Worm (Caenorhabditis elegans) whole organism, L3 larva: ENCODE results near the gene ifo-1.
"Not testable (repeated sequence)": the region's sequence is repeated elsewhere in the genome, so short reads cannot be mapped to it uniquely, and the experiment has no call there.

ENCODE experiments used
- ZK546.5 ChIP-seq: sonication (generic microtip); optimal IDR thresholded peaks from 2 replicates; lab custom pipeline; 2017; ENCODE audit warnings: missing biosample characterization, missing genetic modification characterization
- aly-2 ChIP-seq: fragments of 150-350 bp; optimal IDR thresholded peaks from 2 replicates; lab custom pipeline; 2014; ENCODE audit warnings: missing biosample characterization, missing genetic modification characterization
- ama-1 ChIP-seq: fragments of 150-350 bp; optimal IDR thresholded peaks from 2 replicates; lab custom pipeline; 2018
- ceh-28 ChIP-seq: fragments of 150-350 bp; optimal IDR thresholded peaks from 2 replicates; lab custom pipeline; 2014; ENCODE audit warnings: missing biosample characterization, missing genetic modification reagents, missing genetic modification characterization
- ceh-9 ChIP-seq: sonication (generic microtip); optimal IDR thresholded peaks from 2 replicates; lab custom pipeline; 2018; ENCODE audit warnings: missing biosample characterization, missing genetic modification characterization
- egl-5 ChIP-seq: fragments of 150-350 bp; optimal IDR thresholded peaks from 2 replicates; lab custom pipeline; 2017; ENCODE audit warnings: missing biosample characterization, missing genetic modification reagents, missing genetic modification characterization, inconsistent platforms
- elt-1 ChIP-seq: fragments of 150-350 bp; optimal IDR thresholded peaks from 2 replicates; lab custom pipeline; 2014; ENCODE audit warnings: missing biosample characterization, missing genetic modification characterization
- elt-2 ChIP-seq: sonication (generic microtip); optimal IDR thresholded peaks from 2 replicates; lab custom pipeline; 2016; ENCODE audit warnings: missing genetic modification reagents, mild to moderate bottlenecking, missing genetic modification characterization, missing compliant biosample characterization
- fkh-2 ChIP-seq: fragments of 150-350 bp; optimal IDR thresholded peaks from 2 replicates; lab custom pipeline; 2014; ENCODE audit warnings: missing biosample characterization, missing genetic modification reagents, missing genetic modification characterization
- hmg-11 ChIP-seq: sonication (generic microtip); optimal IDR thresholded peaks from 2 replicates; lab custom pipeline; 2016; ENCODE audit warnings: missing genetic modification characterization, missing compliant biosample characterization
- jun-1 ChIP-seq: fragments of 150-350 bp; optimal IDR thresholded peaks from 2 replicates; lab custom pipeline; 2014; ENCODE audit warnings: missing biosample characterization, missing genetic modification reagents, missing genetic modification characterization
- lin-15B ChIP-seq: fragments of 150-350 bp; optimal IDR thresholded peaks from 2 replicates; lab custom pipeline; 2014; ENCODE audit warnings: missing biosample characterization, missing genetic modification characterization
- lin-39 ChIP-seq: fragments of 150-350 bp; optimal IDR thresholded peaks from 2 replicates; lab custom pipeline; 2018; ENCODE audit warnings: missing biosample characterization, missing genetic modification reagents, missing genetic modification characterization
- mdl-1 ChIP-seq: fragments of 150-350 bp; optimal IDR thresholded peaks from 2 replicates; lab custom pipeline; 2014; ENCODE audit warnings: missing biosample characterization, missing genetic modification characterization
- mml-1 ChIP-seq: fragments of 150-350 bp; sonication (generic microtip); optimal IDR thresholded peaks from 3 replicates; lab custom pipeline; 2014; ENCODE audit warnings: missing biosample characterization, missing genetic modification characterization
- nfya-1 ChIP-seq: sonication (generic microtip); optimal IDR thresholded peaks from 2 replicates; lab custom pipeline; 2017; ENCODE audit warnings: missing genetic modification characterization, mild to moderate bottlenecking, missing compliant biosample characterization, antibody characterized with exemption, moderate library complexity; ENCODE audit not compliant: insufficient read depth
- nhr-23 ChIP-seq: fragments of 150-350 bp; optimal IDR thresholded peaks from 2 replicates; lab custom pipeline; 2014; ENCODE audit warnings: missing biosample characterization, missing genetic modification reagents, missing genetic modification characterization
- nhr-25 ChIP-seq: sonication (generic microtip); optimal IDR thresholded peaks from 2 replicates; lab custom pipeline; 2017; ENCODE audit warnings: missing biosample characterization, missing genetic modification characterization
- nhr-43 ChIP-seq: sonication (generic microtip); optimal IDR thresholded peaks from 2 replicates; lab custom pipeline; 2016; ENCODE audit warnings: mild to moderate bottlenecking, missing genetic modification characterization, missing compliant biosample characterization; ENCODE audit not compliant: poor library complexity, severe bottlenecking
- nhr-77 ChIP-seq: fragments of 150-350 bp; optimal IDR thresholded peaks from 2 replicates; lab custom pipeline; 2014; ENCODE audit warnings: missing biosample characterization, missing genetic modification characterization
- pha-4 ChIP-seq: fragments of 150-350 bp; optimal IDR thresholded peaks from 2 replicates; lab custom pipeline; 2014; ENCODE audit warnings: missing biosample characterization, missing genetic modification reagents, missing genetic modification characterization
- pqm-1 ChIP-seq: fragments of 150-350 bp; optimal IDR thresholded peaks from 2 replicates; lab custom pipeline; 2017; ENCODE audit warnings: missing biosample characterization, missing genetic modification characterization, inconsistent platforms
- sea-2 ChIP-seq: fragments of 150-350 bp; sonication (generic microtip); optimal IDR thresholded peaks from 4 replicates; lab custom pipeline; 2014; ENCODE audit warnings: missing biosample characterization, missing genetic modification reagents, missing genetic modification characterization
- skn-1 ChIP-seq: fragments of 150-350 bp; optimal IDR thresholded peaks from 2 replicates; lab custom pipeline; 2014; ENCODE audit warnings: missing biosample characterization, missing genetic modification characterization
- snpc-4 ChIP-seq: fragments of 150-350 bp; optimal IDR thresholded peaks from 2 replicates; lab custom pipeline; 2014; ENCODE audit warnings: missing biosample characterization, missing genetic modification characterization
- tbx-2 ChIP-seq: sonication (generic microtip); optimal IDR thresholded peaks from 2 replicates; lab custom pipeline; 2016; ENCODE audit warnings: mild to moderate bottlenecking, missing genetic modification characterization, missing compliant biosample characterization
- unc-39 ChIP-seq: sonication (generic microtip); optimal IDR thresholded peaks from 4 replicates; lab custom pipeline; 2017; ENCODE audit warnings: missing biosample characterization, missing genetic modification characterization
- zag-1 ChIP-seq: fragments of 150-350 bp; optimal IDR thresholded peaks from 2 replicates; lab custom pipeline; 2014; ENCODE audit warnings: missing biosample characterization, missing genetic modification characterization
- ztf-11 ChIP-seq: fragments of 150-350 bp; optimal IDR thresholded peaks from 2 replicates; lab custom pipeline; 2014; ENCODE audit warnings: missing biosample characterization, missing genetic modification characterization
- ztf-4 ChIP-seq: fragments of 150-350 bp; optimal IDR thresholded peaks from 2 replicates; lab custom pipeline; 2014; ENCODE audit warnings: missing biosample characterization, missing genetic modification characterization

Gene ifo-1

ce11 chrIV:7326613-7327149 lies at the start of gene ifo-1:
TSS of gene ifo-1 (minus strand) at chrIV:7326663.
- TF ChIP-seq elt-1 = no peak
- TF ChIP-seq pqm-1 (tag; lab: Kevin White, UChicago) = peak; percentile 92
- peak; percentile 39 for TF ChIP-seq jun-1 (tag; lab: Kevin White, UChicago)
- peak; percentile 95 for TF ChIP-seq elt-2 (tag; lab: Kevin White, UChicago)
- TF ChIP-seq skn-1 (tag; lab: Kevin White, UChicago) = no peak

ce11 chrIV:7374847-7375246 lies 48.4 kb upstream of the ifo-1 start, which contains the start of gene T12B3.3:
TSS of gene T12B3.3 (plus strand) at chrIV:7375147.
- not testable (repeated sequence) for TF ChIP-seq mdl-1 (tag; lab: Kevin White, UChicago); mml-1; fkh-2 (tag; lab: Kevin White, UChicago)

ce11 chrIV:7365011-7365410 lies 38.5 kb upstream of the ifo-1 start, which contains the start of gene Y40C5A.4:
TSS of gene Y40C5A.4 (minus strand) at chrIV:7365111.
- not testable (repeated sequence) for TF ChIP-seq ceh-28; nhr-25; hmg-11 (tag; lab: Kevin White, UChicago)
- TF ChIP-seq, all 47 proteins: peak for 0; not testable (repeated sequence) for 47

ce11 chrIV:7346751-7347150 lies 20.3 kb upstream of the ifo-1 start, which contains the start of gene daf-42:
TSS of gene daf-42 (minus strand) at chrIV:7346851.
- no peak for TF ChIP-seq nhr-77 (tag; lab: Kevin White, UChicago)
- no peak for TF ChIP-seq ama-1
- TF ChIP-seq mdl-1 (tag; lab: Kevin White, UChicago) = no peak
- no peak for TF ChIP-seq sea-2 (GFP tag; lab: Kevin White, UChicago)
- no peak for TF ChIP-seq ztf-4
- no peak for TF ChIP-seq lin-39
- TF ChIP-seq elt-1 = no peak
- TF ChIP-seq nhr-43 (tag; lab: Kevin White, UChicago) = no peak
- no peak for TF ChIP-seq ceh-28
- TF ChIP-seq skn-1 (tag; lab: Kevin White, UChicago) = no peak
- no peak for TF ChIP-seq tbx-2 (tag; lab: Kevin White, UChicago)
- no peak for TF ChIP-seq lin-15B (tag; lab: Kevin White, UChicago)
- TF ChIP-seq fkh-2 (tag; lab: Kevin White, UChicago) = no peak
- TF ChIP-seq hmg-11 (tag; lab: Kevin White, UChicago) = no peak
- no peak for TF ChIP-seq pha-4 (tag; lab: Kevin White, UChicago)
- no peak for TF ChIP-seq elt-2 (tag; lab: Kevin White, UChicago)
- TF ChIP-seq, all 47 proteins: peak for 0

- TF ChIP-seq elt-2 (tag; lab: Kevin White, UChicago) (peak; percentile 25), nhr-43 (tag; lab: Kevin White, UChicago) (peak; percentile 31), mdl-1 (tag; lab: Kevin White, UChicago) (no peak), nhr-23 (tag; lab: Kevin White, UChicago) (no peak)
These were observed 17.6 kb upstream of the ifo-1 start for ce11 chrIV:7344020-7344419.

ce11 chrIV:7342144-7342543 lies 15.7 kb upstream of the ifo-1 start:
- no peak for TF ChIP-seq unc-39 (tag; lab: Kevin White, UChicago)
- TF ChIP-seq ZK546.5 = no peak
- no peak for TF ChIP-seq nhr-23 (tag; lab: Kevin White, UChicago)
- TF ChIP-seq lin-39 = no peak
- TF ChIP-seq nhr-43 (tag; lab: Kevin White, UChicago) = no peak
- no peak for TF ChIP-seq egl-5
- TF ChIP-seq mml-1 = no peak
- no peak for TF ChIP-seq mdl-1 (tag; lab: Kevin White, UChicago)
- no peak for TF ChIP-seq zag-1 (tag; lab: Kevin White, UChicago)
- TF ChIP-seq pqm-1 (tag; lab: Kevin White, UChicago) = no peak
- no peak for TF ChIP-seq aly-2
- no peak for TF ChIP-seq ceh-9 (tag; lab: Kevin White, UChicago)
- TF ChIP-seq snpc-4 (tag; lab: Kevin White, UChicago) = no peak
- no peak for TF ChIP-seq ama-1
- no peak for TF ChIP-seq ztf-11 (tag; lab: Kevin White, UChicago)
- no peak for TF ChIP-seq hmg-11 (tag; lab: Kevin White, UChicago)
- TF ChIP-seq elt-2 (tag; lab: Kevin White, UChicago) = no peak
- TF ChIP-seq nfya-1 (tag; lab: Kevin White, UChicago) = no peak
